Fruit fly (Drosophila melanogaster): ENCODE measurements around the gene CG33703.

dm6 chr3L:9509037-9509830 lies 3.2 kb downstream of the CG33703 start, which contains the start of gene CG3408:
- no peak for TF ChIP-seq h (optimal IDR thresholded peaks at IDR 0.05)
- no peak for TF ChIP-seq Sin3A (optimal IDR thresholded peaks at IDR 0.05)
- no peak for TF ChIP-seq Myc (optimal IDR thresholded peaks at IDR 0.05)
